Fruit fly (Drosophila melanogaster): ENCODE results near the gene CG9114.

The CG9114 gene

dm6 chrX:15320522-15320921, 12.4 kb downstream of the CG9114 start (continued):
- TF ChIP-seq Ets21C (GFP tag; optimal IDR thresholded peaks at IDR 0.05) (no peak), salr (GFP tag; optimal IDR thresholded peaks at IDR 0.05) (peak in 1 of 2 experiments; percentile 16), CG32006 (GFP tag; optimal IDR thresholded peaks at IDR 0.05) (peak; percentile 16), Sox14 (GFP tag; optimal IDR thresholded peaks at IDR 0.05) (no peak), spab (GFP tag; optimal IDR thresholded peaks at IDR 0.05) (peak; percentile 44), CG11902 (GFP tag; optimal IDR thresholded peaks at IDR 0.05) (no peak), CG9139 (GFP tag; optimal IDR thresholded peaks at IDR 0.05) (peak; percentile 55), Smox (GFP tag; optimal IDR thresholded peaks at IDR 0.05) (no peak), Lpt (GFP tag; optimal IDR thresholded peaks at IDR 0.05) (peak; percentile 40), CG8632 (GFP tag; optimal IDR thresholded peaks at IDR 0.05) (peak; percentile 47), CG6854 (GFP tag; optimal IDR thresholded peaks at IDR 0.05) (no peak), CG6792 (GFP tag; optimal IDR thresholded peaks at IDR 0.05) (peak; percentile 5), pdm3 (GFP tag; optimal IDR thresholded peaks at IDR 0.05) (peak; percentile 39), CG6276 (GFP tag; optimal IDR thresholded peaks at IDR 0.05) (peak; percentile 38), cyc (GFP tag; optimal IDR thresholded peaks at IDR 0.05) (no peak), CG10669 (GFP tag; optimal IDR thresholded peaks at IDR 0.05) (peak; percentile 24), Eip75B (GFP tag; optimal IDR thresholded peaks at IDR 0.05) (no peak), Ets96B (tag; optimal IDR thresholded peaks at IDR 0.05) (peak; percentile 42), eg (GFP tag; IDR thresholded peaks at IDR 0.05) (peak; percentile 74), Sox15 (GFP tag; optimal IDR thresholded peaks at IDR 0.05) (no peak), CG3032 (tag; optimal IDR thresholded peaks at IDR 0.05) (peak; percentile 11), dac (GFP tag; optimal IDR thresholded peaks at IDR 0.05) (no peak)

DNA sequence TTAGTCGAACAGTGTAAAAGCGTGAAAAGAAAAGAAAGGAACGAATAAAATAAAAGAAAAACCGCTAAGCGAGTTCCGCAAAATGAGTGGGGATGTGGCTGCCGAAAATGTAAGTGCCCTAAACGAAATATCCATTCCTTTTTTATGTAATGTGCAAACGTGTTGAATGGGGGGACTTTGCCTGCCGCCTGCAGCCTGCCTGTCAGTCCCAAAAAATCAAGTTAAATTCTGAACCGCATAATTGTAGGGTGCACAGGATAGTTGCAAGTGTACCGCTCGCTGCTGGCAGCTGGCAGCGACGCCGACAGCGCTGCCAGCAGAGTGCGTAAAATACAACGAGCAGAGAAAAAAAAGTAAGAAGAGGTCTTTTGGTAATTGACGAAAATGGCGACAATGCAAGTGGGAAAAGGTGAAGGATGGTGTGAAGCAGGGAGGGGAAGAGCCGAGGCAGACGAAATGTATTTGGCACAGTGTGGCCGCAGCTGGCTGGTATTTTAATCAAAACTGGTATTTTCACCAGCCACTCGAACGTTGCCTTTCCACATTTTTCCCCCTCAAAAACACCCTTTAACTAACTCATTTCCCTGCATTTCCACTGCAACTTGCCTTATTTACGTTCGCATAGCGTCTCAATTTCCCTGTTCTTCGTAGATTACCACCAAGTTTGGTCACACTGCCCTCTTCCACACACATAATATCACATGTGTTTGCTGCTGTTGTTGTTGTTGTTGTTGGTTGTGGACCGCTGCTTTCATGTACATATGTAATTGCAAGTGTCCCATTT, 13.1 kb downstream of the CG9114 start:
- TF ChIP-seq CG11902 (GFP tag; optimal IDR thresholded peaks at IDR 0.05): no peak
- peak; percentile 75 for TF ChIP-seq svp (GFP tag)
- TF ChIP-seq CG8632 (GFP tag; optimal IDR thresholded peaks at IDR 0.05): no peak
- no peak for TF ChIP-seq Hr39 (GFP tag; optimal IDR thresholded peaks at IDR 0.05)
- no peak for TF ChIP-seq topi (GFP tag; optimal IDR thresholded peaks at IDR 0.05)
- TF ChIP-seq fkh (GFP tag; optimal IDR thresholded peaks at IDR 0.05): no peak
- no peak for TF ChIP-seq spab (GFP tag; optimal IDR thresholded peaks at IDR 0.05)
- no peak for TF ChIP-seq CG1621 (tag; optimal IDR thresholded peaks at IDR 0.05)
- no peak for TF ChIP-seq achi (GFP tag; optimal IDR thresholded peaks at IDR 0.05)
- TF ChIP-seq Smox (GFP tag; optimal IDR thresholded peaks at IDR 0.05): no peak
- 0 out of 3 replicates have a peak, but pooled peaks have one; percentile 37 for TF ChIP-seq CG8119 (GFP tag; IDR thresholded peaks at IDR 0.05)
- no peak for TF ChIP-seq CG4318 (GFP tag; optimal IDR thresholded peaks at IDR 0.05)
- no peak for TF ChIP-seq CG15336 (GFP tag; IDR thresholded peaks at IDR 0.05)
- TF ChIP-seq Eip75B (GFP tag; optimal IDR thresholded peaks at IDR 0.05): no peak
- no peak for TF ChIP-seq CG10669 (GFP tag; optimal IDR thresholded peaks at IDR 0.05)
- TF ChIP-seq CG32006 (GFP tag; optimal IDR thresholded peaks at IDR 0.05): no peak
- TF ChIP-seq salr (GFP tag; optimal IDR thresholded peaks at IDR 0.05): no peak
- TF ChIP-seq CG6163 (GFP tag; IDR thresholded peaks at IDR 0.05): peak; percentile 21; the same call in 1 of the 3 replicates
- TF ChIP-seq vri (GFP tag; optimal IDR thresholded peaks at IDR 0.05): no peak
- TF ChIP-seq CG9139 (GFP tag; optimal IDR thresholded peaks at IDR 0.05): no peak
- TF ChIP-seq fd85E (GFP tag; optimal IDR thresholded peaks at IDR 0.05): no peak
- no peak for TF ChIP-seq OdsH (GFP tag; optimal IDR thresholded peaks at IDR 0.05)
- peak; percentile 61 for TF ChIP-seq Eip78C (GFP tag)
- peak; percentile 24; the same call in 1 of the 3 replicates for TF ChIP-seq eg (GFP tag; IDR thresholded peaks at IDR 0.05)
- TF ChIP-seq lz (GFP tag; optimal IDR thresholded peaks at IDR 0.05): no peak
- TF ChIP-seq Eip93F (GFP tag; optimal IDR thresholded peaks at IDR 0.05): no peak

DNA sequence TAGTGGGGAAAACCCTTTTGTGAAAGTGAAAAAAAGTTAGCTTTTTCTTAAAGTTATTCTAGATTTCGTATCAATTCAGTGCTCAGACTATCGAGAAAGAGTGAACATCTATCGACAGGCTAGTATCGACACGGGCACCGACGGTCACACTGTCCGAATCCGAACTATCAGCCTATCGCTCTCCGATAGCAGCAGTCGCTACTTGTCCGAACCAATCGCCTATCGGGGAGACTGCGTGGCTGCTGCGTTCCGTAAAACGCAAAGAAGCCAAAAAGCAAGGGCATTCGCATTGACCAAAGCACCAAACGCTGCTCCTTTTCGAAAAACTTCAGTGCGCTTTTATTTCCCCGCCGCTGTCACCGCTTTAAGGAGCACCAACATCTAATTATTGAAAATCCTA, 13.7 kb downstream of the CG9114 start, which contains the start of gene Top1:
Gene Top1 (plus strand): TSS at position 190 of the 400 bp plus-strand sequence.
- TF ChIP-seq CG7368 (GFP tag; optimal IDR thresholded peaks at IDR 0.05) (no peak), CG6808 (GFP tag; optimal IDR thresholded peaks at IDR 0.05) (no peak), CG10631 (GFP tag; optimal IDR thresholded peaks at IDR 0.05) (no peak), fd59A (GFP tag; optimal IDR thresholded peaks at IDR 0.05) (no peak), ss (GFP tag; optimal IDR thresholded peaks at IDR 0.05) (peak in 1 of 2 experiments; percentile 12), Eip78C (GFP tag) (peak; percentile 61), CG3032 (tag; optimal IDR thresholded peaks at IDR 0.05) (peak; percentile 22), CG16779 (tag; optimal IDR thresholded peaks at IDR 0.05) (no peak), CG6854 (GFP tag; optimal IDR thresholded peaks at IDR 0.05) (peak; percentile 46), Eip75B (GFP tag; optimal IDR thresholded peaks at IDR 0.05) (no peak), pdm3 (GFP tag; optimal IDR thresholded peaks at IDR 0.05) (no peak), CG8119 (GFP tag; IDR thresholded peaks at IDR 0.05) (no peak), CG11762 (GFP tag; optimal IDR thresholded peaks at IDR 0.05; ENCODE audit: insufficient read depth) (no peak), CG31627 (GFP tag; optimal IDR thresholded peaks at IDR 0.05) (no peak), OdsH (GFP tag; optimal IDR thresholded peaks at IDR 0.05) (no peak), Sox15 (GFP tag; optimal IDR thresholded peaks at IDR 0.05) (no peak), fd85E (GFP tag; optimal IDR thresholded peaks at IDR 0.05) (no peak)

All from whole organism, prepupa.